Worm (Caenorhabditis elegans) whole organism, L3 larva: ENCODE measurements around the gene K01H12.4.
"Not testable (repeated sequence)": the region's sequence is repeated elsewhere in the genome, so short reads cannot be mapped to it uniquely, and the experiment has no call there.

Experiments
- R02D3.7 ChIP-seq: fragments of 150-350 bp; optimal IDR thresholded peaks from 2 replicates; lab custom pipeline; 2014; ENCODE audit warnings: missing biosample characterization, missing genetic modification characterization
- ama-1 ChIP-seq: fragments of 150-350 bp; optimal IDR thresholded peaks from 2 replicates; lab custom pipeline; 2018
- ceh-28 ChIP-seq: fragments of 150-350 bp; optimal IDR thresholded peaks from 2 replicates; lab custom pipeline; 2014; ENCODE audit warnings: missing biosample characterization, missing genetic modification reagents, missing genetic modification characterization
- ceh-82 ChIP-seq: fragments of 150-350 bp; optimal IDR thresholded peaks from 2 replicates; lab custom pipeline; 2014; ENCODE audit warnings: missing biosample characterization, missing genetic modification characterization
- egl-27 ChIP-seq: sonication (generic microtip); optimal IDR thresholded peaks from 4 replicates; lab custom pipeline; 2017; ENCODE audit warnings: missing biosample characterization, missing genetic modification reagents, missing genetic modification characterization
- elt-2 ChIP-seq: sonication (generic microtip); optimal IDR thresholded peaks from 2 replicates; lab custom pipeline; 2016; ENCODE audit warnings: missing genetic modification reagents, mild to moderate bottlenecking, missing genetic modification characterization, missing compliant biosample characterization
- elt-3 ChIP-seq, 3 experiments: fragments of 150-350 bp in 1 of 3; sonication (generic microtip) in 2 of 3; optimal IDR thresholded peaks; 2 replicates in 2 of 3; 4 replicates in 1 of 3; lab custom pipeline; 2014 to 2017; ENCODE audit warnings: missing biosample characterization in 3 of 3, missing genetic modification characterization in 3 of 3
- eor-1 ChIP-seq, 2 experiments: fragments of 150-350 bp; optimal IDR thresholded peaks; 2 replicates each; lab custom pipeline; 2014 to 2018; ENCODE audit warnings: missing biosample characterization in 2 of 2, missing genetic modification characterization in 2 of 2
- fkh-2 ChIP-seq: fragments of 150-350 bp; optimal IDR thresholded peaks from 2 replicates; lab custom pipeline; 2014; ENCODE audit warnings: missing biosample characterization, missing genetic modification reagents, missing genetic modification characterization
- hmg-11 ChIP-seq: sonication (generic microtip); optimal IDR thresholded peaks from 2 replicates; lab custom pipeline; 2016; ENCODE audit warnings: missing genetic modification characterization, missing compliant biosample characterization
- jun-1 ChIP-seq: fragments of 150-350 bp; optimal IDR thresholded peaks from 2 replicates; lab custom pipeline; 2014; ENCODE audit warnings: missing biosample characterization, missing genetic modification reagents, missing genetic modification characterization
- lin-15B ChIP-seq: fragments of 150-350 bp; optimal IDR thresholded peaks from 2 replicates; lab custom pipeline; 2014; ENCODE audit warnings: missing biosample characterization, missing genetic modification characterization
- lin-39 ChIP-seq: fragments of 150-350 bp; optimal IDR thresholded peaks from 2 replicates; lab custom pipeline; 2018; ENCODE audit warnings: missing biosample characterization, missing genetic modification reagents, missing genetic modification characterization
- lsy-12 ChIP-seq: sonication (generic microtip); optimal IDR thresholded peaks from 2 replicates; lab custom pipeline; 2016; ENCODE audit warnings: mild to moderate bottlenecking, missing genetic modification characterization, missing compliant biosample characterization
- mdl-1 ChIP-seq: fragments of 150-350 bp; optimal IDR thresholded peaks from 2 replicates; lab custom pipeline; 2014; ENCODE audit warnings: missing biosample characterization, missing genetic modification characterization
- nfya-1 ChIP-seq: sonication (generic microtip); optimal IDR thresholded peaks from 2 replicates; lab custom pipeline; 2017; ENCODE audit warnings: missing genetic modification characterization, mild to moderate bottlenecking, missing compliant biosample characterization, antibody characterized with exemption, moderate library complexity; ENCODE audit not compliant: insufficient read depth
- nhr-11 ChIP-seq: fragments of 150-350 bp; optimal IDR thresholded peaks from 2 replicates; lab custom pipeline; 2014; ENCODE audit warnings: missing biosample characterization, missing genetic modification characterization
- nhr-12 ChIP-seq: fragments of 150-350 bp; optimal IDR thresholded peaks from 2 replicates; lab custom pipeline; 2014; ENCODE audit warnings: missing biosample characterization, missing genetic modification characterization
- nhr-23 ChIP-seq: fragments of 150-350 bp; optimal IDR thresholded peaks from 2 replicates; lab custom pipeline; 2014; ENCODE audit warnings: missing biosample characterization, missing genetic modification reagents, missing genetic modification characterization
- nhr-237 ChIP-seq: fragments of 150-350 bp; optimal IDR thresholded peaks from 2 replicates; lab custom pipeline; 2014; ENCODE audit warnings: missing biosample characterization, missing genetic modification characterization
- nhr-25 ChIP-seq: sonication (generic microtip); optimal IDR thresholded peaks from 2 replicates; lab custom pipeline; 2017; ENCODE audit warnings: missing biosample characterization, missing genetic modification characterization
- nhr-28 ChIP-seq: fragments of 150-350 bp; optimal IDR thresholded peaks from 2 replicates; lab custom pipeline; 2014; ENCODE audit warnings: missing biosample characterization, missing genetic modification characterization
- nhr-43 ChIP-seq: sonication (generic microtip); optimal IDR thresholded peaks from 2 replicates; lab custom pipeline; 2016; ENCODE audit warnings: mild to moderate bottlenecking, missing genetic modification characterization, missing compliant biosample characterization; ENCODE audit not compliant: poor library complexity, severe bottlenecking
- nhr-67 ChIP-seq: fragments of 150-350 bp; optimal IDR thresholded peaks from 2 replicates; lab custom pipeline; 2014; ENCODE audit warnings: missing biosample characterization, missing genetic modification characterization
- nhr-77 ChIP-seq: fragments of 150-350 bp; optimal IDR thresholded peaks from 2 replicates; lab custom pipeline; 2014; ENCODE audit warnings: missing biosample characterization, missing genetic modification characterization
- pha-4 ChIP-seq: fragments of 150-350 bp; optimal IDR thresholded peaks from 2 replicates; lab custom pipeline; 2014; ENCODE audit warnings: missing biosample characterization, missing genetic modification reagents, missing genetic modification characterization
- pqm-1 ChIP-seq: fragments of 150-350 bp; optimal IDR thresholded peaks from 2 replicates; lab custom pipeline; 2017; ENCODE audit warnings: missing biosample characterization, missing genetic modification characterization, inconsistent platforms
- skn-1 ChIP-seq: fragments of 150-350 bp; optimal IDR thresholded peaks from 2 replicates; lab custom pipeline; 2014; ENCODE audit warnings: missing biosample characterization, missing genetic modification characterization
- snpc-4 ChIP-seq: fragments of 150-350 bp; optimal IDR thresholded peaks from 2 replicates; lab custom pipeline; 2014; ENCODE audit warnings: missing biosample characterization, missing genetic modification characterization
- unc-39 ChIP-seq: sonication (generic microtip); optimal IDR thresholded peaks from 4 replicates; lab custom pipeline; 2017; ENCODE audit warnings: missing biosample characterization, missing genetic modification characterization
- unc-62 ChIP-seq: fragments of 150-350 bp; sonication (generic microtip); optimal IDR thresholded peaks from 4 replicates; lab custom pipeline; 2014; ENCODE audit warnings: missing biosample characterization, missing genetic modification reagents, missing genetic modification characterization
- zag-1 ChIP-seq: fragments of 150-350 bp; optimal IDR thresholded peaks from 2 replicates; lab custom pipeline; 2014; ENCODE audit warnings: missing biosample characterization, missing genetic modification characterization
- ztf-11 ChIP-seq: fragments of 150-350 bp; optimal IDR thresholded peaks from 2 replicates; lab custom pipeline; 2014; ENCODE audit warnings: missing biosample characterization, missing genetic modification characterization
- ztf-4 ChIP-seq: fragments of 150-350 bp; optimal IDR thresholded peaks from 2 replicates; lab custom pipeline; 2014; ENCODE audit warnings: missing biosample characterization, missing genetic modification characterization

K01H12.4 gene

DNA sequence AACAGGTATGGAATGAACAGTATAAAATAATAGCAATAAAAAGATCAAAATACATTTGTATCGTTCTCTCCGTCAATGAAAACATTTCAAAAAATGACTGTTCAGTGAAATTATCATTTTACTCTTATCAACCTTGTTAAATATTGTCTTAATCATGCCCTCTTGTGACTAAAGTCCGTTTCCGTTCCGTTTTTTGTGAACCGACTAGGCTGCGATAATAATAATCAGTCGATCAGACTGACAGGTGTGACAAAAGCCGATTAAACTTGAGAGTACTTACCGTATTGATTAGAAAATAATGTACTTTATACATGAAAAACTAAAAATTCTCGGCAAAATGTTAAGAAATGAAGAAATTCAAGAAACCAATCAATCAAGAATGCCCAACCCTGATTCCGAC, 30.4 kb upstream of the K01H12.4 start, which contains the start of gene ins-7:
Gene ins-7 (minus strand): TSS at position 332 of the 400 bp plus-strand sequence.
- TF ChIP-seq pqm-1 (tag; lab: Kevin White, UChicago), result peak; percentile 34
- peak; percentile 91 for TF ChIP-seq elt-2 (tag; lab: Kevin White, UChicago)
- TF ChIP-seq nhr-12 (tag; lab: Kevin White, UChicago), result no peak

DNA sequence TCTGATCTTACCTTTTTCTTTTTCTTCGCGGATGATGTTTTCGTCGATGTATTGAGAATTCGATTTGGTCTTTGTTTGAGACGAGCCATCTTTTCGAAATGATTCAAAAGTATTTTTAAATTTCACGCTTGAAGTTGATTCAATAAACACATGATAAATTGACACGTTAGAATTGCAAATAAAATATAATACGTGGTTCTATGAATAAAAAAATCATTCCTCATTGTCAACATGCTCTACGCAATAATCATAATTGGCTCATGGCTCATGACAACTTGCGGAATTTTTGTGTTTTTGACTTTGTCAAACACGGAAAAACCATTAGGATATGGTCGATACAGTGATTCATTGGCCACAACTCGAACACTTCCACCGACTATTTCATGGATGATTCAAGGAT, 29.4 kb upstream of the K01H12.4 start, which contains the start of the genes htas-1 and ZK1251.3:
Gene htas-1 (minus strand): TSS at position 101 of the 400 bp plus-strand sequence.
Gene ZK1251.3 (plus strand): TSS at position 226 of the 400 bp plus-strand sequence.
- TF ChIP-seq mdl-1 (tag; lab: Kevin White, UChicago) (no peak), pha-4 (tag; lab: Kevin White, UChicago) (no peak), snpc-4 (tag; lab: Kevin White, UChicago) (no peak), elt-2 (tag; lab: Kevin White, UChicago) (no peak), unc-39 (tag; lab: Kevin White, UChicago) (no peak), fkh-2 (tag; lab: Kevin White, UChicago) (no peak), nhr-11 (tag; lab: Kevin White, UChicago) (no peak), lsy-12 (no peak)

DNA sequence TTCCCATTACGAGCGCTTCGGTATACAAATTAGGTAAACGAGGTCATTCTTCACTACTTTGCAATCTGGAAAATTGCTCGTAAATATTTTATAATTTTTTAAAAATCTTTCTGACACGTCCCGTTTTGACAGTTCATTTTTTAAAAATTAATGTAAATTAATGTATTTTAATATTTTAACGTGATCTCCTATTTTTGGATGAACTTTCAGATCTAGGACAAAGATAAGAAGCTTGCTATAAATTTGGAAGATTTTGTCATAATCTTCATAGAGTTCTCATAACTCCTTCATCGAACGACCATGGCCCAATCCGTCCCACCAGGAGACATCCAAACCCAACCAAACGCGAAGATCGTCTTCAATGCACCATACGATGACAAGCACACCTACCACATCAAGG, 24.2 kb upstream of the K01H12.4 start, which contains the start of gene msp-76:
Gene msp-76 (plus strand): TSS at position 301 of the 400 bp plus-strand sequence.
- TF ChIP-seq mdl-1, nhr-43, ceh-82 (tag; lab: Kevin White, UChicago): not testable (repeated sequence)

DNA sequence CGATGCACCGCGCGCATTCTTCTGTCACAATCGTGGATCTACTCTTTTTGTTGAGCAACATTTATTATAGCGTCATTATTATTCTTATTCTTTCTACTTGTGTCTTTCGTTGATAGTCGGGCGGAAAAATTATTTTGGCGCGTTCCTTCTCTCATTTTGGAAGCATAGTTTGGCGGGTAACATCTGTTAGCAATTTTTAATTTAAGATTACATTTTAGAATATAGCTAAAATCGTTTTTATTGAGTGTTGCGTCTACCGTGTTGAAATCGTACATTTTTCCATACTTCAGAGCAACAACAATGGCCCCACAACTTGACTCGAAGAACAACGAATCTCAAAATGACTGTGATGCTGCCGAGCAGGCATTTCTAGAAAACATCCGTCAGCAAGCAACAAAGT, 22.2 kb upstream of the K01H12.4 start, which contains the start of gene sdz-36:
Gene sdz-36 (plus strand): TSS at position 301 of the 400 bp plus-strand sequence.
- TF ChIP-seq pha-4 (tag; lab: Kevin White, UChicago) (no peak), nhr-28 (tag; lab: Kevin White, UChicago) (no peak), ztf-4 (tag; lab: Kevin White, UChicago) (no peak), ama-1 (no peak), nhr-67 (no peak), R02D3.7 (tag; lab: Kevin White, UChicago) (no peak), nhr-12 (tag; lab: Kevin White, UChicago) (no peak), mdl-1 (tag; lab: Kevin White, UChicago) (no peak), unc-39 (tag; lab: Kevin White, UChicago) (no peak), eor-1 (tag; optimal IDR thresholded peaks at IDR 0.05; lab: Kevin White, UChicago) (no peak)

DNA sequence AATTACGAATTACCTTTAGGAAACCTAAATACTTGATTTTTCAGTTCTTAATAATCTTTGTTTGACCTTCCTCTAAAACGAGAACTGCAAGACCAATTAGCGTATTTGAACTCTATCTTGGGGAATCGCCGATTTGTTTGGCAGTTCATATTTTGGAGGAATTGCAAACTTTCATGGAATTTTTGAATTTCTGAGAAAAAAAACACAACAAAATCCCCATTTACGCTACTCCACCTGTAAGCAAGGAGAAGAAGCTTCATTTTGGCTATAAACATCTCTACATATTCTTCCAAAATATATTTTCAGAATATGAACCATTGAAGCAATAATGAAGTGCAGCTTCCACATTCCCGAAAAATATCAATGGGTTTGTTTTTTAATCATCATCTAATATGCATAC, 20.0 kb upstream of the K01H12.4 start, which contains the start of gene twk-9:
Gene twk-9 (plus strand): TSS at position 301 of the 400 bp plus-strand sequence.
- no peak for TF ChIP-seq snpc-4 (tag; lab: Kevin White, UChicago)
- TF ChIP-seq lin-39 (tag; lab: Kevin White, UChicago), result no peak
- TF ChIP-seq nhr-25 (tag; lab: Kevin White, UChicago), result no peak
- no peak for TF ChIP-seq lin-15B (tag; lab: Kevin White, UChicago)
- no peak for TF ChIP-seq mdl-1 (tag; lab: Kevin White, UChicago)
- TF ChIP-seq nhr-237 (tag; lab: Kevin White, UChicago), result no peak
- TF ChIP-seq skn-1 (tag; lab: Kevin White, UChicago), result no peak
- no peak for TF ChIP-seq ceh-82 (tag; lab: Kevin White, UChicago)
- TF ChIP-seq nhr-43 (tag; lab: Kevin White, UChicago), result no peak
- TF ChIP-seq nhr-23 (tag; lab: Kevin White, UChicago), result no peak
- TF ChIP-seq unc-62 (GFP tag; lab: Kevin White, UChicago), result no peak
- no peak for TF ChIP-seq zag-1 (tag; lab: Kevin White, UChicago)
- no peak for TF ChIP-seq ceh-28 (tag; lab: Kevin White, UChicago)
- no peak for TF ChIP-seq nhr-77 (tag; lab: Kevin White, UChicago)
- TF ChIP-seq ztf-11, result no peak
- no peak for TF ChIP-seq nfya-1 (tag; lab: Kevin White, UChicago)

DNA sequence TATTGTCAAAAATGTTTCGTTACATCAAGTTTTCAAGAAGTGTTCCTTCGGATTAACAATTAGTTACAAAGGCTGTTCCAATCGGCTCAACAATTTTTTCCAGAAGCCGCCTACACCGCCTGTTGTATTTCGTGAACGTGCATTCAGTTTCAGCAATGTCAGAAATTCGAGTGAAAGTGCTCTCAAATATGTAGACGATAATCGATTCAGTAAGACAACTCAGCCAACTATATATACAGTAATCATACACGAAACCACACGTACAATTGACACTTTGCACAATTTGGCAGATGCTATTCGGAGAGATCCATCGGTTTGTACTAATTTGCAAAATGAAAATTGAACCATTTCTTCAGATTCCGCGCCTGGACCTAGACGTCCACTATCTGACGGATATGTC, 16.4 kb upstream of the K01H12.4 start:
- TF ChIP-seq lin-39 (tag; lab: Kevin White, UChicago), result no peak
- no peak for TF ChIP-seq nhr-12 (tag; lab: Kevin White, UChicago)
- no peak for TF ChIP-seq jun-1
- TF ChIP-seq egl-27 (tag; lab: Kevin White, UChicago), result no peak
- TF ChIP-seq nhr-23 (tag; lab: Kevin White, UChicago), result no peak
- TF ChIP-seq nhr-11 (tag; lab: Kevin White, UChicago), result no peak
- no peak for TF ChIP-seq hmg-11 (tag; lab: Kevin White, UChicago)
- TF ChIP-seq ztf-4 (tag; lab: Kevin White, UChicago), result no peak
- TF ChIP-seq fkh-2 (tag; lab: Kevin White, UChicago), result no peak
- TF ChIP-seq nhr-77 (tag; lab: Kevin White, UChicago), result no peak
- no peak for TF ChIP-seq ceh-28 (tag; lab: Kevin White, UChicago)
- no peak for TF ChIP-seq nhr-67
- no peak for TF ChIP-seq elt-3 (tag; optimal IDR thresholded peaks at IDR 0.05; lab: Kevin White, UChicago)
- no peak for TF ChIP-seq R02D3.7 (tag; lab: Kevin White, UChicago)
- TF ChIP-seq mdl-1 (tag; lab: Kevin White, UChicago), result no peak
- TF ChIP-seq eor-1 (tag; optimal IDR thresholded peaks at IDR 0.05; lab: Kevin White, UChicago), result no peak
- TF ChIP-seq snpc-4 (tag; lab: Kevin White, UChicago), result no peak
- no peak for TF ChIP-seq unc-62 (GFP tag; lab: Kevin White, UChicago)
- no peak for TF ChIP-seq elt-2 (tag; lab: Kevin White, UChicago)
